Fruit fly (Drosophila melanogaster): ENCODE results near the gene bif.

DNA sequence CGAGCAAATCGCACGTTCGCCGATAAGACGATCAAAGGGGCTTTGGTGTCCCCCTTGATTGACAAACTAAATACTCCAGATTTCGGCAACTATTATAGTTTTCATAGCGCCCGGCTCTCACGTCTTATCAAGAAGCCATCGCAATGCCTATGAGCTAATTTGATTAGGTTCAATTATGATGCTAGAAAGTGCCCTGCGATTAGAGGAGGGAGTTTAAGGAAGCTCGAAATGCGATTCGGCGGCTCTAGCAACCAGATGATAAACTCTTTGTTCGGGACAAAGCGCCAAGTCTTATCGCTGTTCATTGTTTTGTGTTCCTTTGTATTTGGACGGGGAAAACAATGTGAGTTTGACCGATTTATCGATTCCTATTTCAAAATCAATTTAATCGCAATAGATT, 39.1 kb downstream of the bif start:
- TF ChIP-seq insv (optimal IDR thresholded peaks at IDR 0.05) (no peak), psq (optimal IDR thresholded peaks at IDR 0.05) (no peak)

All from Kc167 (cell line).